Fruit fly (Drosophila melanogaster) whole organism, embryonic: Measurements from ENCODE around the gene TrpA1.
A peak's percentile ranks its signal among the peaks of the same experiment; 100 is the strongest.

ENCODE experiments used
- Abd-B ChIP-seq: fragments of 200-800 bp; sonication (Bioruptor generic); optimal IDR thresholded peaks from 2 replicates; lab custom pipeline; 2018; ENCODE audit warnings: missing biosample characterization, mild to moderate bottlenecking, missing genetic modification characterization, moderate library complexity
- Atf3 ChIP-seq: fragments of 200-800 bp; sonication (Bioruptor generic); optimal IDR thresholded peaks from 3 replicates; lab custom pipeline; 2016; ENCODE audit warnings: missing biosample characterization, missing genetic modification characterization
- Bgb ChIP-seq: fragments of 200-800 bp; sonication (Bioruptor generic); IDR thresholded peaks from 2 replicates; pipeline ENCODE4 v1.3.6; 2022; ENCODE audit warnings: missing biosample characterization, missing genetic modification characterization; ENCODE audit not compliant: partially characterized antibody
- CG10366 ChIP-seq: fragments of 200-800 bp; sonication (Bioruptor generic); IDR thresholded peaks from 2 replicates; pipeline ENCODE4 v1.3.6; 2022; ENCODE audit warnings: missing biosample characterization, missing genetic modification characterization
- CG10979 ChIP-seq: fragments of 200-800 bp; sonication (Bioruptor generic); optimal IDR thresholded peaks from 2 replicates; lab custom pipeline; 2018; ENCODE audit warnings: missing biosample characterization, mild to moderate bottlenecking, missing genetic modification characterization, moderate library complexity
- CG11560 ChIP-seq: fragments of 200-800 bp; sonication (Bioruptor generic); IDR thresholded peaks from 3 replicates; pipeline ENCODE4 v1.3.6; 2022; ENCODE audit warnings: missing biosample characterization, missing genetic modification characterization
- CG12071 ChIP-seq: fragments of 200-800 bp; sonication (Bioruptor generic); optimal IDR thresholded peaks from 3 replicates; lab custom pipeline; 2018; ENCODE audit warnings: missing biosample characterization, mild to moderate bottlenecking, missing genetic modification characterization
- CG12299 ChIP-seq: fragments of 200-800 bp; sonication (Bioruptor generic); optimal IDR thresholded peaks from 2 replicates; lab custom pipeline; 2018; ENCODE audit warnings: missing biosample characterization, mild to moderate bottlenecking, missing genetic modification characterization
- CG13424 ChIP-seq: fragments of 200-800 bp; sonication (Bioruptor generic); optimal IDR thresholded peaks from 2 replicates; lab custom pipeline; 2019; ENCODE audit warnings: missing biosample characterization, mild to moderate bottlenecking, missing genetic modification characterization, moderate library complexity
- CG13775 ChIP-seq: fragments of 200-800 bp; sonication (Bioruptor generic); optimal IDR thresholded peaks from 3 replicates; lab custom pipeline; 2017; ENCODE audit warnings: missing biosample characterization, mild to moderate bottlenecking, missing genetic modification characterization
- CG14710 ChIP-seq: fragments of 200-800 bp; sonication (Bioruptor generic); optimal IDR thresholded peaks from 3 replicates; lab custom pipeline; 2019; ENCODE audit warnings: missing biosample characterization, mild to moderate bottlenecking, missing genetic modification characterization, moderate library complexity
- CG14860 ChIP-seq: fragments of 200-800 bp; sonication (Bioruptor generic); IDR thresholded peaks from 3 replicates; pipeline ENCODE4 v1.3.6; 2022; ENCODE audit warnings: missing biosample characterization, missing genetic modification characterization; ENCODE audit not compliant: partially characterized antibody
- CG15011 ChIP-seq: fragments of 200-800 bp; sonication (Bioruptor generic); optimal IDR thresholded peaks from 3 replicates; lab custom pipeline; 2018; ENCODE audit warnings: missing biosample characterization, mild to moderate bottlenecking, missing genetic modification characterization
- CG2120 ChIP-seq: fragments of 200-800 bp; sonication (Bioruptor generic); optimal IDR thresholded peaks from 3 replicates; lab custom pipeline; 2016; ENCODE audit warnings: missing biosample characterization, missing genetic modification characterization
- CG30020 ChIP-seq: fragments of 200-800 bp; optimal IDR thresholded peaks from 2 replicates; lab custom pipeline; 2019; ENCODE audit warnings: missing biosample characterization, mild to moderate bottlenecking, missing genetic modification characterization, moderate library complexity
- CG32767 ChIP-seq: fragments of 200-800 bp; sonication (Bioruptor generic); IDR thresholded peaks from 2 replicates; pipeline ENCODE4 v1.3.6; 2022; ENCODE audit warnings: missing biosample characterization, missing genetic modification characterization
- CG5180 ChIP-seq: fragments of 200-800 bp; sonication (Bioruptor generic); optimal IDR thresholded peaks from 3 replicates; lab custom pipeline; 2017; ENCODE audit warnings: missing biosample characterization, missing genetic modification characterization, mild to moderate bottlenecking, moderate library complexity, missing genetic modification reagents
- CG6854 ChIP-seq: fragments of 200-800 bp; sonication (Bioruptor generic); optimal IDR thresholded peaks from 3 replicates; lab custom pipeline; 2017; ENCODE audit warnings: missing biosample characterization, mild to moderate bottlenecking, missing genetic modification characterization
- CG7745 ChIP-seq: fragments of 200-800 bp; sonication (Bioruptor generic); optimal IDR thresholded peaks from 2 replicates; lab custom pipeline; 2018; ENCODE audit warnings: missing biosample characterization, mild to moderate bottlenecking, missing genetic modification characterization, moderate library complexity
- CG8290 ChIP-seq, 3 experiments: fragments of 200-800 bp; sonication (Bioruptor generic); optimal IDR thresholded peaks; 2 replicates each; lab custom pipeline; 2016 to 2019; ENCODE audit warnings: missing biosample characterization in 3 of 3, missing genetic modification characterization in 3 of 3, mild to moderate bottlenecking in 2 of 3, moderate library complexity in 1 of 3
- CG8924 ChIP-seq: fragments of 200-800 bp; optimal IDR thresholded peaks from 3 replicates; lab custom pipeline; 2019; ENCODE audit warnings: missing biosample characterization, mild to moderate bottlenecking, missing genetic modification characterization, moderate library complexity
- CG9876 ChIP-seq: fragments of 200-800 bp; sonication (Bioruptor generic); optimal IDR thresholded peaks from 2 replicates; lab custom pipeline; 2016; ENCODE audit warnings: missing biosample characterization, missing genetic modification characterization
- CoRest ChIP-seq: fragments of 200-800 bp; sonication (Bioruptor generic); optimal IDR thresholded peaks from 3 replicates; lab custom pipeline; 2018; ENCODE audit warnings: missing biosample characterization, mild to moderate bottlenecking, missing genetic modification characterization, moderate library complexity
- Dek ChIP-seq: fragments of 200-800 bp; sonication (Bioruptor generic); optimal IDR thresholded peaks from 3 replicates; lab custom pipeline; 2019; ENCODE audit warnings: missing biosample characterization, mild to moderate bottlenecking, missing genetic modification characterization, moderate library complexity
- HLH4C ChIP-seq: fragments of 200-800 bp; sonication (Bioruptor generic); IDR thresholded peaks from 3 replicates; pipeline ENCODE4 v1.3.6; 2022; ENCODE audit warnings: missing biosample characterization, missing genetic modification characterization; ENCODE audit not compliant: partially characterized antibody
- MESR4 ChIP-seq: fragments of 200-800 bp; sonication (Bioruptor generic); optimal IDR thresholded peaks from 2 replicates; lab custom pipeline; 2018; ENCODE audit warnings: missing biosample characterization, mild to moderate bottlenecking, missing genetic modification characterization, moderate library complexity
- Max ChIP-seq: fragments of 200-800 bp; sonication (Bioruptor generic); optimal IDR thresholded peaks from 2 replicates; lab custom pipeline; 2016; ENCODE audit warnings: missing biosample characterization, mild to moderate bottlenecking, missing genetic modification characterization
- NfI ChIP-seq: fragments of 200-800 bp; sonication (Bioruptor generic); optimal IDR thresholded peaks from 3 replicates; lab custom pipeline; 2018; ENCODE audit warnings: missing biosample characterization, mild to moderate bottlenecking, missing genetic modification characterization, moderate library complexity
- Six4 ChIP-seq: fragments of 200-800 bp; sonication (Bioruptor generic); optimal IDR thresholded peaks from 2 replicates; lab custom pipeline; 2016; ENCODE audit warnings: missing biosample characterization, missing genetic modification characterization
- Sox102F ChIP-seq: fragments of 200-800 bp; sonication (Bioruptor generic); optimal IDR thresholded peaks from 2 replicates; lab custom pipeline; 2018; ENCODE audit warnings: missing biosample characterization, mild to moderate bottlenecking, missing genetic modification characterization, moderate library complexity
- Spps ChIP-seq: fragments of 200-800 bp; sonication (Bioruptor generic); optimal IDR thresholded peaks from 2 replicates; lab custom pipeline; 2018; ENCODE audit warnings: missing biosample characterization, mild to moderate bottlenecking, missing genetic modification characterization
- TFAM ChIP-seq: fragments of 200-800 bp; sonication (Bioruptor generic); optimal IDR thresholded peaks from 2 replicates; lab custom pipeline; 2017; ENCODE audit warnings: missing biosample characterization, missing genetic modification characterization, inconsistent platforms
- amos ChIP-seq: fragments of 200-800 bp; sonication (Bioruptor generic); IDR thresholded peaks from 2 replicates; pipeline ENCODE4 v1.3.6; 2022; ENCODE audit warnings: missing biosample characterization, missing genetic modification characterization; ENCODE audit not compliant: partially characterized antibody
- ara ChIP-seq: fragments of 200-800 bp; sonication (Bioruptor generic); IDR thresholded peaks from 2 replicates; pipeline ENCODE4 v1.3.6; 2022; ENCODE audit warnings: missing biosample characterization, missing genetic modification characterization
- bowl ChIP-seq: fragments of 200-800 bp; sonication (Bioruptor generic); IDR thresholded peaks from 2 replicates; pipeline ENCODE4 v1.3.6; 2022; ENCODE audit warnings: missing biosample characterization, missing genetic modification characterization
- cas ChIP-seq: fragments of 200-800 bp; sonication (Bioruptor generic); IDR thresholded peaks from 2 replicates; pipeline ENCODE4 v1.3.6; 2022; ENCODE audit warnings: missing biosample characterization, missing genetic modification characterization
- chif ChIP-seq, 2 experiments: fragments of 200-800 bp; sonication (Bioruptor generic); optimal IDR thresholded peaks; 3 replicates each; lab custom pipeline; 2016; ENCODE audit warnings: missing biosample characterization in 2 of 2, missing genetic modification characterization in 2 of 2
- chn ChIP-seq: fragments of 200-800 bp; sonication (Bioruptor generic); optimal IDR thresholded peaks from 2 replicates; lab custom pipeline; 2016; ENCODE audit warnings: missing biosample characterization, missing genetic modification characterization
- dan ChIP-seq: fragments of 200-800 bp; sonication (Bioruptor generic); IDR thresholded peaks from 2 replicates; pipeline ENCODE4 v1.3.6; 2022; ENCODE audit warnings: missing biosample characterization, missing genetic modification characterization
- grau ChIP-seq: fragments of 200-800 bp; optimal IDR thresholded peaks from 3 replicates; lab custom pipeline; 2019; ENCODE audit warnings: missing biosample characterization, mild to moderate bottlenecking, missing genetic modification characterization, moderate library complexity
- grn ChIP-seq: fragments of 200-800 bp; sonication (Bioruptor generic); optimal IDR thresholded peaks from 3 replicates; lab custom pipeline; 2017; ENCODE audit warnings: missing biosample characterization, missing genetic modification characterization
- jing ChIP-seq: fragments of 200-800 bp; sonication (Bioruptor generic); optimal IDR thresholded peaks from 2 replicates; lab custom pipeline; 2018; ENCODE audit warnings: missing biosample characterization, mild to moderate bottlenecking, missing genetic modification characterization
- pnt ChIP-seq: fragments of 200-800 bp; sonication (Bioruptor generic); optimal IDR thresholded peaks from 3 replicates; lab custom pipeline; 2016; ENCODE audit warnings: missing biosample characterization, missing genetic modification characterization
- pzg ChIP-seq: fragments of 200-800 bp; sonication (Bioruptor generic); optimal IDR thresholded peaks from 3 replicates; lab custom pipeline; 2018; ENCODE audit warnings: missing biosample characterization, mild to moderate bottlenecking, missing genetic modification characterization, moderate library complexity
- sd ChIP-seq: fragments of 200-800 bp; sonication (Bioruptor generic); optimal IDR thresholded peaks from 3 replicates; lab custom pipeline; 2018; ENCODE audit warnings: missing biosample characterization, mild to moderate bottlenecking, missing genetic modification characterization, moderate library complexity
- sens ChIP-seq: fragments of 200-800 bp; sonication (Bioruptor generic); peaks from one replicate; lab custom pipeline; 2016; ENCODE audit warnings: missing biosample characterization, missing genetic modification characterization
- sim ChIP-seq: fragments of 200-800 bp; sonication (Bioruptor generic); IDR thresholded peaks from 2 replicates; pipeline ENCODE4 v1.3.6; 2022; ENCODE audit warnings: missing biosample characterization, missing genetic modification characterization
- stc ChIP-seq: fragments of 200-800 bp; sonication (Bioruptor generic); IDR thresholded peaks from 2 replicates; pipeline ENCODE4 v1.3.6; 2022; ENCODE audit warnings: missing biosample characterization, missing genetic modification characterization
- yki ChIP-seq: fragments of >200 bp; optimal IDR thresholded peaks from 3 replicates; lab custom pipeline; 2018

Gene TrpA1

dm6 chr3L:8953199-8953956 lies 48.4 kb upstream of the TrpA1 start (continued):
- peak; percentile 68 for TF ChIP-seq CG10979 (tag; lab: Kevin White, UChicago)
- peak; percentile 53 for TF ChIP-seq Bgb (GFP tag; lab: Robert Waterston, UW)
- peak; percentile 41; the same call in 2 of the 3 replicates for TF ChIP-seq CG14860
- TF ChIP-seq sd: no peak
- TF ChIP-seq CG10366 (GFP tag; lab: Robert Waterston, UW): no peak
- peak; percentile 60 for TF ChIP-seq CG8924
- TF ChIP-seq NfI (GFP tag; lab: Kevin White, UChicago): peak; percentile 51
- TF ChIP-seq grau (tag; lab: Kevin White, UChicago): peak; percentile 76
- TF ChIP-seq bowl (GFP tag; lab: Robert Waterston, UW): no peak
- TF ChIP-seq chif (GFP tag; optimal IDR thresholded peaks at IDR 0.05; lab: Kevin White, UChicago): peak in 1 of 2 experiments; percentile 34
- TF ChIP-seq Atf3 (GFP tag; lab: Kevin White, UChicago): no peak
- TF ChIP-seq CoRest (tag; lab: Kevin White, UChicago): peak; percentile 82
- TF ChIP-seq jing (GFP tag; lab: Kevin White, UChicago): peak; percentile 21
- TF ChIP-seq CG14710 (tag; lab: Kevin White, UChicago): peak; percentile 44
- TF ChIP-seq chn: peak; percentile 2
- TF ChIP-seq Abd-B (GFP tag; lab: Kevin White, UChicago): peak; percentile 64
- peak; percentile 57 for TF ChIP-seq CG15011 (GFP tag; lab: Kevin White, UChicago)
- TF ChIP-seq TFAM (GFP tag; lab: Kevin White, UChicago): no peak
- TF ChIP-seq Dek (tag; lab: Kevin White, UChicago): peak; percentile 74
- peak; percentile 54 for TF ChIP-seq Max (GFP tag; lab: Kevin White, UChicago)
- no peak for TF ChIP-seq stc
- TF ChIP-seq sim (GFP tag; lab: Robert Waterston, UW): no peak
- TF ChIP-seq amos (GFP tag; lab: Robert Waterston, UW): peak; percentile 42; the same call in 1 of the 2 replicates
- TF ChIP-seq HLH4C (GFP tag; lab: Robert Waterston, UW): peak; percentile 45
- TF ChIP-seq dan (GFP tag; lab: Robert Waterston, UW): no peak
- no peak for TF ChIP-seq CG9876
- no peak for TF ChIP-seq MESR4 (GFP tag; lab: Kevin White, UChicago)
- TF ChIP-seq grn (GFP tag; lab: Kevin White, UChicago): no peak
- no peak for TF ChIP-seq CG8290 (GFP tag; optimal IDR thresholded peaks at IDR 0.05; lab: Kevin White, UChicago)
- TF ChIP-seq CG8290 (tag; optimal IDR thresholded peaks at IDR 0.05; lab: Kevin White, UChicago): peak in 1 of 2 experiments; percentile 26
- no peak for TF ChIP-seq CG11560 (tag; lab: Robert Waterston, UW)
- TF ChIP-seq CG7745 (tag; lab: Kevin White, UChicago): no peak
- peak; percentile 59 for TF ChIP-seq CG5180 (GFP tag; lab: Kevin White, UChicago)
- TF ChIP-seq cas: no peak
- TF ChIP-seq ara (GFP tag; lab: Robert Waterston, UW): no peak
- peak; percentile 57; the same call in 1 of the 2 replicates for TF ChIP-seq CG32767 (GFP tag; lab: Robert Waterston, UW)
- peak; percentile 8 for TF ChIP-seq CG30020 (tag; lab: Kevin White, UChicago)
- TF ChIP-seq CG12071 (GFP tag; lab: Kevin White, UChicago): peak; percentile 46
- peak; percentile 21 for TF ChIP-seq pzg (GFP tag; lab: Kevin White, UChicago)
- TF ChIP-seq yki: no peak
- no peak for TF ChIP-seq Six4 (GFP tag; lab: Kevin White, UChicago)
- TF ChIP-seq CG13424 (tag; lab: Kevin White, UChicago): peak; percentile 77
- TF ChIP-seq Sox102F (GFP tag; lab: Kevin White, UChicago): peak; percentile 62
- peak; percentile 70 for TF ChIP-seq CG2120
- TF ChIP-seq pnt (GFP tag; lab: Kevin White, UChicago): no peak
- TF ChIP-seq sens: peak; percentile 95
- peak; percentile 68 for TF ChIP-seq CG12299 (tag; lab: Kevin White, UChicago)
- peak; percentile 57 for TF ChIP-seq CG6854 (GFP tag; lab: Kevin White, UChicago)
- TF ChIP-seq Spps: peak; percentile 10
- peak; percentile 24 for TF ChIP-seq CG13775
